Worm (Caenorhabditis elegans) whole organism, L2 larva: ENCODE measurements around the gene C54F6.17.

Experiments used
- aly-2 ChIP-seq: fragments of 150-350 bp; optimal IDR thresholded peaks from 2 replicates; lab custom pipeline; 2014; ENCODE audit warnings: missing biosample characterization, missing genetic modification characterization
- ama-1 ChIP-seq: fragments of 150-350 bp; optimal IDR thresholded peaks from 2 replicates; lab custom pipeline; 2018; ENCODE audit warnings: inconsistent platforms
- ceh-82 ChIP-seq: fragments of 150-350 bp; optimal IDR thresholded peaks from 2 replicates; lab custom pipeline; 2014; ENCODE audit warnings: missing biosample characterization, missing genetic modification characterization
- egl-27 ChIP-seq: sonication (generic microtip); optimal IDR thresholded peaks from 3 replicates; lab custom pipeline; 2017; ENCODE audit warnings: missing biosample characterization, missing genetic modification reagents, missing genetic modification characterization
- elt-1 ChIP-seq: fragments of 150-350 bp; optimal IDR thresholded peaks from 2 replicates; lab custom pipeline; 2014; ENCODE audit warnings: missing biosample characterization, missing genetic modification characterization
- gmeb-1 ChIP-seq: fragments of 150-350 bp; optimal IDR thresholded peaks from 2 replicates; lab custom pipeline; 2014; ENCODE audit warnings: missing biosample characterization, missing genetic modification characterization
- lin-39 ChIP-seq: fragments of 150-350 bp; optimal IDR thresholded peaks from 2 replicates; lab custom pipeline; 2014; ENCODE audit warnings: missing biosample characterization, missing genetic modification reagents, missing genetic modification characterization
- nhr-129 ChIP-seq: fragments of 150-350 bp; optimal IDR thresholded peaks from 2 replicates; lab custom pipeline; 2014; ENCODE audit warnings: missing biosample characterization, missing genetic modification characterization
- nhr-237 ChIP-seq: fragments of 150-350 bp; optimal IDR thresholded peaks from 2 replicates; lab custom pipeline; 2014; ENCODE audit warnings: missing biosample characterization, missing genetic modification characterization
- nhr-25 ChIP-seq: fragments of 150-350 bp; sonication (generic microtip); optimal IDR thresholded peaks from 3 replicates; lab custom pipeline; 2014; ENCODE audit warnings: missing biosample characterization, missing genetic modification characterization
- nhr-6 ChIP-seq: fragments of 150-350 bp; optimal IDR thresholded peaks from 2 replicates; lab custom pipeline; 2014; ENCODE audit warnings: missing biosample characterization, missing genetic modification characterization
- skn-1 ChIP-seq: sonication (generic microtip); optimal IDR thresholded peaks from 2 replicates; lab custom pipeline; 2017; ENCODE audit warnings: missing biosample characterization, missing genetic modification characterization
- unc-62 ChIP-seq: fragments of 150-350 bp; optimal IDR thresholded peaks from 2 replicates; lab custom pipeline; 2014; ENCODE audit warnings: missing biosample characterization, missing genetic modification reagents, missing genetic modification characterization

DNA sequence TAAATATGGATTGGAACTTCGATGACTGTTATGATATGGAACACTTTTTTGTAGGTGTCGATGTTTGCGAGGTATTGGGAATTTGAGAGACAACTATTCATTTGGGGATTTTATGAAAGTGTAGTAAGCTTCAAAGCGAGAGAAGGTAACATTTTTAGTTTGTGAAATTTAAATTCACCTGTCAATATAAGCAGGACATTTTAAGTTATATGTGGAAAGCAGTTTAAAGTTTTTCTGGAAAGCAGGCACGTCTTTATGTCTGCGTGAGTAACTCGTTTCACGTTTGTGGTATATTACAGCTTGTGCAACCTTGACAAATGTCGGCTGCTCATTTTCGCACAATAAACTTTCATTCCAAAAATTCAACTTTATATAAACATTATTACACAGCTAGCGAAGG, 23.0 kb upstream of the C54F6.17 start, which contains the start of gene srh-229:
- TF ChIP-seq unc-62 (GFP tag; lab: Kevin White, UChicago) (no peak), nhr-6 (tag; lab: Kevin White, UChicago) (no peak), lin-39 (tag; lab: Kevin White, UChicago) (no peak), skn-1 (tag; lab: Kevin White, UChicago) (no peak), elt-1 (no peak), ceh-82 (tag; lab: Kevin White, UChicago) (no peak), nhr-237 (no peak), gmeb-1 (tag; lab: Kevin White, UChicago) (no peak), nhr-25 (tag; lab: Kevin White, UChicago) (no peak), ama-1 (no peak), aly-2 (tag; lab: Kevin White, UChicago) (no peak), egl-27 (no peak), nhr-129 (no peak)
